Fruit fly (Drosophila melanogaster): ENCODE measurements around the gene jvl.

jvl gene

DNA sequence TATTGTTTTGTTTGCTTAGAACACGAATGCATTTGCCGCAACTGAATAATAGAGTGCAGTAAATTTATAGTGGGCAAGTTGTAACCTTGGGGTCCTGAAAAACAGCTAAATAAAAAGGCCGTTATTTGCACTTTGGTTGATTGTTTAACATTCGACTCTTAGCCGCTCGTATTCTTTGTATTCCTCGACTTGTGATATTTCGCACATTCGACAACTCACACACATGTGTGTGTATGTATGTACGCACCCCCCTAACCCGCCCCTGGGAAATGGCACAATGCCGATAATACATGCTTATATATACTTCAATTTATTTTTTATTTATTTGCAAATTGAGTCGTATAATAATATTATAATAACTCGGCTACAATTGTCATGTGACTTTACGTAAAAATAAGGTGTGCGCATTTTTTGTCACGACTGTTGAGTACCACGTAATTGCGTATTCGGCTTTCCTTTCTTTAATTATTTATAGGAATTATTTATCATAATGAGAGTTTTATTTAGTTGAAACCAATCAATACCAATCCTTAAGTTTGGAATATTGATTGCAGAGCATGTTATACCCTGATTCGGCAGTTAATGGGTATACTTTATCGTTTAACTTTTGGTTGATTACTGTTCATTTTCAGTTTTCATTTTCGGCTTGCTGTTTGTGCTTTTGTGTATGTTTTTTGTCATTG is 13.6 kb downstream of the jvl start (continued):
- TF ChIP-seq sens (GFP tag) (peak; percentile 2), ewg (GFP tag; optimal IDR thresholded peaks at IDR 0.05) (no peak), HHEX (GFP tag; optimal IDR thresholded peaks at IDR 0.05) (peak; percentile 6), CG7556 (GFP tag; optimal IDR thresholded peaks at IDR 0.05) (peak; percentile 29), tll (GFP tag; optimal IDR thresholded peaks at IDR 0.05) (peak in 1 of 2 experiments; percentile 58), hkb (optimal IDR thresholded peaks at IDR 0.05) (no peak), hkb (GFP tag; IDR thresholded peaks at IDR 0.05) (peak; percentile 66), CG8924 (tag; optimal IDR thresholded peaks at IDR 0.05) (peak; percentile 17), nau (GFP tag; optimal IDR thresholded peaks at IDR 0.05) (no peak), CG15696 (tag; optimal IDR thresholded peaks at IDR 0.05) (no peak), usp (GFP tag; optimal IDR thresholded peaks at IDR 0.05) (no peak), PHDP (tag; optimal IDR thresholded peaks at IDR 0.05) (peak; percentile 32), CG4404 (GFP tag; IDR thresholded peaks at IDR 0.05) (no peak), corto (GFP tag; optimal IDR thresholded peaks at IDR 0.05) (peak; percentile 77), CG1233 (GFP tag; optimal IDR thresholded peaks at IDR 0.05) (no peak), CG10147 (GFP tag; optimal IDR thresholded peaks at IDR 0.05) (peak; percentile 23), CG12104 (GFP tag; optimal IDR thresholded peaks at IDR 0.05) (no peak), CG9817 (tag; optimal IDR thresholded peaks at IDR 0.05) (peak; percentile 0), cas (GFP tag; IDR thresholded peaks at IDR 0.05) (0 out of 2 replicates have a peak, but pooled peaks have one; percentile 33), CHES-1-like (GFP tag; optimal IDR thresholded peaks at IDR 0.05) (no peak), CG6254 (GFP tag; optimal IDR thresholded peaks at IDR 0.05) (no peak), Meics (GFP tag; optimal IDR thresholded peaks at IDR 0.05) (peak; percentile 50), Oli (tag; optimal IDR thresholded peaks at IDR 0.05) (peak; percentile 6), da (GFP tag; optimal IDR thresholded peaks at IDR 0.05) (no peak), so (GFP tag; IDR thresholded peaks at IDR 0.05) (peak; percentile 63; the same call in 1 of the 3 replicates), Dip3 (GFP tag; optimal IDR thresholded peaks at IDR 0.05) (no peak), al (GFP tag; IDR thresholded peaks at IDR 0.05) (peak; percentile 30; the same call in 1 of the 2 replicates), nmo (GFP tag; optimal IDR thresholded peaks at IDR 0.05) (peak; percentile 41), H2.0 (GFP tag; IDR thresholded peaks at IDR 0.05) (peak; percentile 33; the same call in 1 of the 2 replicates), stc (GFP tag; IDR thresholded peaks at IDR 0.05) (no peak), CG15514 (GFP tag; optimal IDR thresholded peaks at IDR 0.05) (peak; percentile 18), odd (GFP tag; optimal IDR thresholded peaks at IDR 0.05) (no peak), CG1024 (GFP tag; IDR thresholded peaks at IDR 0.05) (0 out of 2 replicates have a peak, but pooled peaks have one; percentile 29), vnd (GFP tag; IDR thresholded peaks at IDR 0.05; ENCODE audit: partially characterized antibody) (no peak), phol (tag; optimal IDR thresholded peaks at IDR 0.05) (peak; percentile 27), CG13624 (GFP tag; optimal IDR thresholded peaks at IDR 0.05) (no peak), ham (GFP tag; IDR thresholded peaks at IDR 0.05) (no peak), fd3F (GFP tag; optimal IDR thresholded peaks at IDR 0.05) (peak; percentile 19), Pdp1 (GFP tag; optimal IDR thresholded peaks at IDR 0.05) (peak; percentile 3 to 22), CG16815 (GFP tag; optimal IDR thresholded peaks at IDR 0.05) (no peak), CG14050 (GFP tag; IDR thresholded peaks at IDR 0.05) (no peak), CG11695 (GFP tag; IDR thresholded peaks at IDR 0.05) (0 out of 3 replicates have a peak, but pooled peaks have one; percentile 51), CG7987 (GFP tag; optimal IDR thresholded peaks at IDR 0.05) (no peak), gem (tag; optimal IDR thresholded peaks at IDR 0.05) (peak; percentile 66), mld (GFP tag; IDR thresholded peaks at IDR 0.05; ENCODE audit: partially characterized antibody) (no peak), CG1603 (tag; optimal IDR thresholded peaks at IDR 0.05) (peak; percentile 35), CG7786 (GFP tag; optimal IDR thresholded peaks at IDR 0.05) (no peak), CG8089 (GFP tag; optimal IDR thresholded peaks at IDR 0.05) (no peak), YL-1 (GFP tag; optimal IDR thresholded peaks at IDR 0.05) (no peak)

Data from whole organism, embryonic.